Fruit fly (Drosophila melanogaster): ENCODE results near the gene knk.

Gene knk

dm6 chr3R:10087206-10087927 lies 38.1 kb downstream of the knk start (continued):
- TF ChIP-seq CG2875 (GFP tag; optimal IDR thresholded peaks at IDR 0.05) (peak; percentile 40), fd3F (GFP tag; optimal IDR thresholded peaks at IDR 0.05) (no peak), CG3726 (GFP tag; IDR thresholded peaks at IDR 0.05) (0 out of 3 replicates have a peak, but pooled peaks have one; percentile 50), lab (GFP tag; optimal IDR thresholded peaks at IDR 0.05) (peak; percentile 79), CG10209 (GFP tag; optimal IDR thresholded peaks at IDR 0.05) (peak; percentile 69), tup (GFP tag; optimal IDR thresholded peaks at IDR 0.05) (no peak), CG6175 (GFP tag; IDR thresholded peaks at IDR 0.05) (0 out of 3 replicates have a peak, but pooled peaks have one; percentile 32), chm (GFP tag; IDR thresholded peaks at IDR 0.05) (no peak), pho (GFP tag; optimal IDR thresholded peaks at IDR 0.05) (peak; percentile 64), CG3281 (GFP tag; optimal IDR thresholded peaks at IDR 0.05) (peak; percentile 64), ind (GFP tag; optimal IDR thresholded peaks at IDR 0.05) (peak; percentile 83), tgo (GFP tag; IDR thresholded peaks at IDR 0.05) (peak; percentile 74), CG12236 (GFP tag; optimal IDR thresholded peaks at IDR 0.05) (peak; percentile 23), CG16813 (GFP tag; IDR thresholded peaks at IDR 0.05; ENCODE audit: partially characterized antibody) (no peak), CG16815 (GFP tag; optimal IDR thresholded peaks at IDR 0.05) (peak; percentile 56), CG13287 (GFP tag; IDR thresholded peaks at IDR 0.05; ENCODE audit: partially characterized antibody) (no peak; the same call in 1 of the 2 replicates), GATAe (GFP tag; conservative IDR thresholded peaks at IDR 0.05) (0 out of 2 replicates have a peak, but pooled peaks have one; percentile 8), onecut (GFP tag; IDR thresholded peaks at IDR 0.05) (no peak), CG15479 (GFP tag; optimal IDR thresholded peaks at IDR 0.05) (no peak), CG32532 (GFP tag; IDR thresholded peaks at IDR 0.05) (peak; percentile 81), vvl (GFP tag; IDR thresholded peaks at IDR 0.05) (peak; percentile 78), otp (GFP tag; IDR thresholded peaks at IDR 0.05) (no peak), pros (GFP tag; optimal IDR thresholded peaks at IDR 0.05) (peak; percentile 80), CG4282 (GFP tag; optimal IDR thresholded peaks at IDR 0.05) (no peak), salm (tag; optimal IDR thresholded peaks at IDR 0.05) (no peak), gsb-n (tag; optimal IDR thresholded peaks at IDR 0.05) (no peak), CG5245 (GFP tag; optimal IDR thresholded peaks at IDR 0.05) (peak; percentile 12), CG10979 (tag; optimal IDR thresholded peaks at IDR 0.05) (peak; percentile 48), unc-4 (GFP tag; IDR thresholded peaks at IDR 0.05; ENCODE audit: partially characterized antibody) (0 out of 2 replicates have a peak, but pooled peaks have one; percentile 23), Rfx (GFP tag; IDR thresholded peaks at IDR 0.05) (peak; percentile 77), repo (GFP tag; optimal IDR thresholded peaks at IDR 0.05) (peak; percentile 49), sob (GFP tag; IDR thresholded peaks at IDR 0.05) (peak; percentile 55; the same call in 1 of the 2 replicates), CG1233 (GFP tag; optimal IDR thresholded peaks at IDR 0.05) (peak; percentile 29), CG43689 (GFP tag; IDR thresholded peaks at IDR 0.05) (0 out of 2 replicates have a peak, but pooled peaks have one; percentile 13), slou (GFP tag; optimal IDR thresholded peaks at IDR 0.05) (peak; percentile 47), zen2 (GFP tag; IDR thresholded peaks at IDR 0.05; ENCODE audit: partially characterized antibody) (0 out of 3 replicates have a peak, but pooled peaks have one; percentile 11), CG18011 (GFP tag; optimal IDR thresholded peaks at IDR 0.05) (peak; percentile 60), CG11093 (GFP tag; IDR thresholded peaks at IDR 0.05) (no peak; the same call in 2 of the 3 replicates), Nf-YB (GFP tag; optimal IDR thresholded peaks at IDR 0.05) (peak; percentile 11), en (GFP tag; optimal IDR thresholded peaks at IDR 0.05) (no peak), org-1 (GFP tag; optimal IDR thresholded peaks at IDR 0.05) (peak; percentile 64), ken (GFP tag; IDR thresholded peaks at IDR 0.05) (peak; percentile 65; the same call in 2 of the 3 replicates), fu2 (GFP tag; optimal IDR thresholded peaks at IDR 0.05) (peak; percentile 59), CG4707 (GFP tag; optimal IDR thresholded peaks at IDR 0.05) (no peak), CG2120 (GFP tag; optimal IDR thresholded peaks at IDR 0.05) (peak; percentile 85), CG30020 (tag; optimal IDR thresholded peaks at IDR 0.05) (no peak), gt (GFP tag; IDR thresholded peaks at IDR 0.05) (no peak), schlank (tag; optimal IDR thresholded peaks at IDR 0.05) (peak; percentile 6)

Data from whole organism, embryonic.